Fruit fly (Drosophila melanogaster) S2 (cell line): ENCODE measurements around the gene Spps.

Experiments used
- CG8478 ChIP-seq: fragments of >200 bp; optimal IDR thresholded peaks from 2 replicates; lab custom pipeline; 2018
- CTCF ChIP-seq, 2 experiments: fragments of >200 bp; optimal IDR thresholded peaks; 2 replicates each; lab custom pipeline; 2018

- TF ChIP-seq CG8478 (lab: Kevin White, UChicago), result no peak
- TF ChIP-seq CTCF (optimal IDR thresholded peaks at IDR 0.05; lab: Kevin White, UChicago), result no peak
These were observed 36.2 kb upstream of the Spps start for dm6 chr3R:24262923-24263322.
